Fruit fly (Drosophila melanogaster): ENCODE data around the gene eas.
A peak's percentile ranks its signal among the peaks of the same experiment; 100 is the strongest.

Gene eas

DNA sequence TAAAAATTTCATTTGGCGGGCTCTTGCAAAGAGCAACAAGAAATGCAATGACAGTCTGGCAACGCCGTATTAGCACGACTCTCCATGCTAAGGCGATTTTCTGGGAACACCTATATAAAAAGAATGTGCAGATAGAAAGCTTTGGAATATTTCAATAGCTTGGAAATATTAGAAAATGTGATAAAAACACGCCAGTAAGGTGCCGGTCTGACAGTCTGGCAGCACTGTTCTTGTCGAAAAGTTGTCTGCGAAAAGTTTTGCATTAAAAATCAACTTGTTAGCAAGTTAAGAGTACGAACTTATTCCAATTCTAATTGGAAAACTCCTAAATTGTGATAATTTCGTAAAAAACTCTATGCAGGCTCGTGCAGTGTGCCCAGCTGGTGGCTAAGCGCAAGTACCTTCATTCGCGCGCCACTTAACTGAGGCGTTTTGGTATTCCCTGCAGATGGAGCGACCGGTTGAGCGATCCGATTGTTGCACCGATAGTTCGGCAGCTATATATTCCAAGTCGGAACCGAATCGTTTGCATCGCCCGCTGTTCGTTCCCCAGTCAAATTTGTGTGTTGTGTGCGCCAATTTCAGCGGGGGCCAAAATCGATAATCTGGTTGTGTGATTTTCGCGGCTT lies at the start of gene eas:
TSS of gene eas (plus strand) at position 451 of the 629 bp plus-strand sequence.
- peak; percentile 1 for TF ChIP-seq N (GFP tag; optimal IDR thresholded peaks at IDR 0.05)
- TF ChIP-seq foxo (GFP tag; optimal IDR thresholded peaks at IDR 0.05) = peak in 1 of 2 experiments; percentile 29
- TF ChIP-seq Dif (GFP tag; optimal IDR thresholded peaks at IDR 0.05; ENCODE audit: partially characterized antibody) = peak; percentile 78
- TF ChIP-seq sv (GFP tag; optimal IDR thresholded peaks at IDR 0.05) = peak; percentile 22
- TF ChIP-seq jim (GFP tag; optimal IDR thresholded peaks at IDR 0.05) = no peak
- TF ChIP-seq Hr78 (GFP tag; optimal IDR thresholded peaks at IDR 0.05) = no peak
- no peak for TF ChIP-seq sage (GFP tag; optimal IDR thresholded peaks at IDR 0.05)
- peak; percentile 1 for TF ChIP-seq fru (GFP tag; optimal IDR thresholded peaks at IDR 0.05)
- peak; percentile 23 for TF ChIP-seq h (GFP tag; optimal IDR thresholded peaks at IDR 0.05)
- no peak for TF ChIP-seq CrebA (GFP tag; optimal IDR thresholded peaks at IDR 0.05; ENCODE audit: borderline replicate concordance)
- peak; percentile 20 for TF ChIP-seq rgr (GFP tag; optimal IDR thresholded peaks at IDR 0.05)

DNA sequence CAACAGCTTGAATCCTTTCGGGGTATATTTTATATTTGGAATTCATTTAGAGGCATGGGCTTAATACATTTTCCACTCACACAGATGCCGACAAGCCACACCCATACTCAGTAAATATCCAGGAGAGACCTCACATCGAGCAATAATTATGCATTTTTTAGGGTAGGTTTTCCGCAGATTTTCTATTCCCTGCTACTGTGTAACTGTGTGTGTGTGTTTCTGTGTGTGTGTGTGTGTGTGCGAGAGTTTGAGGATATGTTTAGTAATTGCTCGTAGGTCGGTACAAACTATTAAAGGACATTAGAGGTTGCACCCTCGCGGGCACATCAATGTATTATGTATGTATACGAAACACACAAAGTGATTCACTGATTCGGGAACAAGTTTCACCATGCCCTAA lies 46.8 kb upstream of the eas start:
- no peak for TF ChIP-seq Sp1 (GFP tag; optimal IDR thresholded peaks at IDR 0.05)
- TF ChIP-seq br (GFP tag; optimal IDR thresholded peaks at IDR 0.05) = no peak
- no peak for TF ChIP-seq rgr (GFP tag; optimal IDR thresholded peaks at IDR 0.05)
- TF ChIP-seq fru (GFP tag; optimal IDR thresholded peaks at IDR 0.05) = no peak
- TF ChIP-seq brk (GFP tag; optimal IDR thresholded peaks at IDR 0.05) = no peak
- no peak for TF ChIP-seq pan (optimal IDR thresholded peaks at IDR 0.05)
- no peak for TF ChIP-seq CG32264 (GFP tag; optimal IDR thresholded peaks at IDR 0.05)
- no peak for TF ChIP-seq Mio (GFP tag; optimal IDR thresholded peaks at IDR 0.05)
- TF ChIP-seq CrebA (GFP tag; optimal IDR thresholded peaks at IDR 0.05; ENCODE audit: borderline replicate concordance) = no peak
- no peak for TF ChIP-seq Hr78 (GFP tag; optimal IDR thresholded peaks at IDR 0.05)
- no peak for TF ChIP-seq N (GFP tag; optimal IDR thresholded peaks at IDR 0.05)
- no peak for TF ChIP-seq foxo (GFP tag; optimal IDR thresholded peaks at IDR 0.05)
- no peak for TF ChIP-seq Jra (GFP tag; optimal IDR thresholded peaks at IDR 0.05)
- TF ChIP-seq OdsH (GFP tag; optimal IDR thresholded peaks at IDR 0.05) = no peak
- no peak for TF ChIP-seq ey (GFP tag; optimal IDR thresholded peaks at IDR 0.05)

DNA sequence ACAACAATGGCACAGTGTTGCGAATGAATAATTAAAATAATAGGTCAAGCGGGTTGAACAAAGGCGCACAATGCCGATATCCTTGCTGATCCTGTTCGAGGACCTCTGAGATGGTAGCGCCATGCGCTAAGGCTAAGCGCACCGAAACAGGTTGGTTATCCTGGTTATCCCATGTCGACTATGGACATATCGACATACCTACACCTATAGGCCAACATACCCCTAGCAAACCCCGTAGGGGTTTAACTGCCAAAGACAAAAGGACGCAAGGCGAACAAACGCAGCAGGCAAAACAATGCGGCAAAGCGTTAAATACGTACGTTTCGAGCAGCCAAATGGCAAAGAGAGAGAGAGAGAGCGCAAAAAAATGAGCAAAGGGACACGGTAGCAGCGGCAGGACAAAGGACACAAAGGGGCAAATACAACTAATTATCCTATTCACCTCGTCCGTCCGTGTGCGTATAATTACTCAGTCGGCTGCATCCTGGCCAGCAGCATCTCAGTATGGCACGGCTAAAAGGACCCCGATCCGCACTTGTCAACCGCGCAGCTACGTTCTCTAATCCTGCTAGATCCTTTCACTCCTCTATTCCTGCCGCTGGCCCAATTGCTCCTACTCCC lies 36.2 kb upstream of the eas start:
- TF ChIP-seq Jra (GFP tag; optimal IDR thresholded peaks at IDR 0.05) = no peak
- no peak for TF ChIP-seq rgr (GFP tag; optimal IDR thresholded peaks at IDR 0.05)
- no peak for TF ChIP-seq CrebA (GFP tag; optimal IDR thresholded peaks at IDR 0.05; ENCODE audit: borderline replicate concordance)
- TF ChIP-seq Hnf4 (GFP tag; optimal IDR thresholded peaks at IDR 0.05) = no peak
- TF ChIP-seq lola (GFP tag; optimal IDR thresholded peaks at IDR 0.05) = no peak
- TF ChIP-seq Hr78 (GFP tag; optimal IDR thresholded peaks at IDR 0.05) = no peak
- no peak for TF ChIP-seq br (GFP tag; optimal IDR thresholded peaks at IDR 0.05)
- no peak for TF ChIP-seq tai (GFP tag; optimal IDR thresholded peaks at IDR 0.05)
- no peak for TF ChIP-seq usp (GFP tag; optimal IDR thresholded peaks at IDR 0.05)
- no peak for TF ChIP-seq dl (GFP tag; optimal IDR thresholded peaks at IDR 0.05; ENCODE audit: insufficient read depth in 1 of 2, partially characterized antibody in 2 of 2)

DNA sequence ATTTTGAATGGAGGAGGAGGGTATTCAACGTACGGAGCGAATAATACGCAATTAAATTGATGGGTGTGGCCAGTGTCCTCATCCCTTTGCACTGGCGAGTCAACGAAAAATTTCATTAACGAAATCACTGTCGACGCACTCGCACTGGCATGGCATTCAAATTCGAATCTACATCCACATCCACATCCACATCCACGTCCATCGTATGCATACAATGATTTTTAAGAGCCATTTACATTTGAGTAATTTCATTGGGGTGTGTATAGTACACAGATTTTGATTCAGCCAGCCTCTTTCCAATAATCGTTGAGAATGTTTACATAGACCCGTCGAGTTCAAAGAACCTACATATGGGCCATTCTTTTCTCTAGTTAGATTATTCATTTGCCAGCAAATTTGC lies 34.1 kb upstream of the eas start:
- TF ChIP-seq sv (GFP tag; optimal IDR thresholded peaks at IDR 0.05) = no peak
- TF ChIP-seq Hnf4 (GFP tag; optimal IDR thresholded peaks at IDR 0.05) = no peak
- no peak for TF ChIP-seq OdsH (GFP tag; optimal IDR thresholded peaks at IDR 0.05)
- TF ChIP-seq foxo (GFP tag; optimal IDR thresholded peaks at IDR 0.05) = no peak
- TF ChIP-seq fru (GFP tag; optimal IDR thresholded peaks at IDR 0.05) = no peak
- no peak for TF ChIP-seq Dfd (GFP tag; optimal IDR thresholded peaks at IDR 0.05)

DNA sequence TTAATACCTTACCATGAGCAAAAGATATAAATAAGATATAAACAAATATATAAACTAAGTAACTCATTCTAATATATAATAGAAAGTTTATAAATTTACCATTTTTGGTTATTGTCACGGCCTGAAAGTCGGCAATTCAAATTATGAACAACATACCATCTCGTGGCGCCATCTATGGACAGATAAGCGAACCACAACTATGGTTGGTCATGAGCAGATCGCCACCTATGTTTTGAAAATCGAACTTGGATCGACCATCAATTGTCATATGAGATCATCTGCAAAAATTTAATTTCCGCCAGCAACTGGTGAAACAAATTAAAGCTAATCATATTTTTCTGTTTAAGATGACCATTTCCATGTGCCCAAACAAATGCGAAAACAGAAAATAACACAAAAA lies 33.4 kb upstream of the eas start:
- TF ChIP-seq pan (optimal IDR thresholded peaks at IDR 0.05) (no peak), OdsH (GFP tag; optimal IDR thresholded peaks at IDR 0.05) (no peak), Myc (optimal IDR thresholded peaks at IDR 0.05) (peak; percentile 38)

DNA sequence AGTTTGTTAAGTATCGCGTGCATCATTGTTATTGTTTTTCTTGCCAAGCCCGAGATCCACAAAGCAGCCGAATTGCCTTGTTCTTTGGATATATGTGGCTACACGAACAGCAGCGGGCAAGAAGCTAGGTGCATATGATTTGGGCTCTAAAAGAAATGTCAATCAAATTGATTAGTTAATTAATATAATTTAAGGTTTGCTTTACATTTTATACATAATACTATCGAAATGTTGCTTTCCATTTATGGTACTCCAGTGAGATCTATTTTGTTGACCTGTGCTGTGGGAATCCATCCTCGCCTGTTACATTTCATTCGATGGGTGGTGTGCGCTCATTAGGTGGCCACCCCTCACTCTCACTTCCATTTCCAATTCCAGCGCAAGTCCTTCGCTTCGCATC lies 14.7 kb upstream of the eas start:
- TF ChIP-seq Abd-B (GFP tag; optimal IDR thresholded peaks at IDR 0.05) (no peak), foxo (GFP tag; optimal IDR thresholded peaks at IDR 0.05) (peak in 1 of 2 experiments; percentile 68), Sp1 (GFP tag; optimal IDR thresholded peaks at IDR 0.05) (peak; percentile 56), HLH106 (tag; optimal IDR thresholded peaks at IDR 0.05) (peak; percentile 57), fru (GFP tag; optimal IDR thresholded peaks at IDR 0.05) (peak; percentile 65), dl (GFP tag; optimal IDR thresholded peaks at IDR 0.05; ENCODE audit: insufficient read depth in 1 of 2, partially characterized antibody in 2 of 2) (no peak), pan (optimal IDR thresholded peaks at IDR 0.05) (no peak), Mio (GFP tag; optimal IDR thresholded peaks at IDR 0.05) (no peak), br (GFP tag; optimal IDR thresholded peaks at IDR 0.05) (peak; percentile 34), psq (GFP tag; optimal IDR thresholded peaks at IDR 0.05) (peak; percentile 25), dsf (GFP tag; optimal IDR thresholded peaks at IDR 0.05; ENCODE audit: borderline replicate concordance) (no peak), Hnf4 (GFP tag; optimal IDR thresholded peaks at IDR 0.05) (peak; percentile 33), rgr (GFP tag; optimal IDR thresholded peaks at IDR 0.05) (peak; percentile 56), usp (GFP tag; optimal IDR thresholded peaks at IDR 0.05) (no peak), OdsH (GFP tag; optimal IDR thresholded peaks at IDR 0.05) (peak; percentile 35), sv (GFP tag; optimal IDR thresholded peaks at IDR 0.05) (peak; percentile 66), lola (GFP tag; optimal IDR thresholded peaks at IDR 0.05) (no peak), GATAd (GFP tag; optimal IDR thresholded peaks at IDR 0.05) (no peak), dmrt93B (GFP tag; optimal IDR thresholded peaks at IDR 0.05) (peak; percentile 43), ey (GFP tag; optimal IDR thresholded peaks at IDR 0.05) (peak; percentile 48), h (GFP tag; optimal IDR thresholded peaks at IDR 0.05) (peak; percentile 62), tai (GFP tag; optimal IDR thresholded peaks at IDR 0.05) (no peak), N (GFP tag; optimal IDR thresholded peaks at IDR 0.05) (no peak), Myc (optimal IDR thresholded peaks at IDR 0.05) (no peak)
